Worm (Caenorhabditis elegans): ENCODE results near the gene srx-22.

ce11 chrV:631832-632231 is 47.9 kb upstream of the srx-22 start:
- TF ChIP-seq nhr-179 (tag; optimal IDR thresholded peaks at IDR 0.05) (no peak), tlf-1 (GFP tag; optimal IDR thresholded peaks at IDR 0.05) (no peak), K12H6.12 (tag; optimal IDR thresholded peaks at IDR 0.05) (no peak), F23B12.7 (tag; optimal IDR thresholded peaks at IDR 0.05; ENCODE audit: insufficient read depth) (no peak), F57A8.1 (GFP tag; optimal IDR thresholded peaks at IDR 0.05) (no peak), nhr-90 (tag; optimal IDR thresholded peaks at IDR 0.05) (no peak), fkh-3 (tag; optimal IDR thresholded peaks at IDR 0.05) (no peak), ztf-6 (GFP tag; IDR thresholded peaks at IDR 0.05) (no peak), aptf-2 (GFP tag; conservative IDR thresholded peaks at IDR 0.05) (no peak), nfyb-1 (GFP tag; IDR thresholded peaks at IDR 0.05) (no peak)
